Fruit fly (Drosophila melanogaster) Kc167 (cell line): Measurements from ENCODE around the gene Alp1.

Experiments
- Myc ChIP-seq: fragments of >200 bp; optimal IDR thresholded peaks from 2 replicates; lab custom pipeline; 2017; ENCODE audit warnings: missing external identifiers
- Sin3A ChIP-seq: fragments of >200 bp; optimal IDR thresholded peaks from 2 replicates; lab custom pipeline; 2018; ENCODE audit warnings: missing external identifiers
- h ChIP-seq: fragments of >200 bp; optimal IDR thresholded peaks from 3 replicates; lab custom pipeline; 2018; ENCODE audit warnings: missing external identifiers
- insv ChIP-seq: fragments of >200 bp; optimal IDR thresholded peaks from 3 replicates; lab custom pipeline; 2018; ENCODE audit warnings: missing external identifiers
- psq ChIP-seq: fragments of >200 bp; optimal IDR thresholded peaks from 2 replicates; lab custom pipeline; 2017; ENCODE audit warnings: missing external identifiers
- ttk ChIP-seq: sonication (Bioruptor generic); optimal IDR thresholded peaks from 2 replicates; lab custom pipeline; 2017; ENCODE audit warnings: missing external identifiers

dm6 chr3L:21460149-21460873, 15.7 kb upstream of the Alp1 start:
- TF ChIP-seq Sin3A (lab: Kevin White, UChicago), result no peak
- no peak for TF ChIP-seq psq (lab: Kevin White, UChicago)
- no peak for TF ChIP-seq h
- no peak for TF ChIP-seq insv (lab: Kevin White, UChicago)
- TF ChIP-seq Myc, result no peak
- TF ChIP-seq ttk (lab: Kevin White, UChicago), result no peak
